Fruit fly (Drosophila melanogaster) whole organism, embryonic: ENCODE results near the gene CG6785.

ENCODE experiments used
- Abd-B ChIP-seq: fragments of 200-800 bp; sonication (Bioruptor generic); optimal IDR thresholded peaks from 2 replicates; lab custom pipeline; 2018; ENCODE audit warnings: missing biosample characterization, mild to moderate bottlenecking, missing genetic modification characterization, moderate library complexity
- Bgb ChIP-seq: fragments of 200-800 bp; sonication (Bioruptor generic); IDR thresholded peaks from 2 replicates; pipeline ENCODE4 v1.3.6; 2022; ENCODE audit warnings: missing biosample characterization, missing genetic modification characterization; ENCODE audit not compliant: partially characterized antibody
- CG10543 ChIP-seq: fragments of 200-800 bp; sonication (Bioruptor generic); optimal IDR thresholded peaks from 3 replicates; lab custom pipeline; 2017; ENCODE audit warnings: missing biosample characterization, mild to moderate bottlenecking, missing genetic modification characterization, moderate library complexity
- CG11560 ChIP-seq: fragments of 200-800 bp; sonication (Bioruptor generic); IDR thresholded peaks from 3 replicates; pipeline ENCODE4 v1.3.6; 2022; ENCODE audit warnings: missing biosample characterization, missing genetic modification characterization
- CG12942 ChIP-seq: fragments of 200-800 bp; sonication (Bioruptor generic); optimal IDR thresholded peaks from 3 replicates; lab custom pipeline; 2016; ENCODE audit warnings: missing biosample characterization, missing genetic modification characterization
- CG14710 ChIP-seq: fragments of 200-800 bp; sonication (Bioruptor generic); optimal IDR thresholded peaks from 3 replicates; lab custom pipeline; 2019; ENCODE audit warnings: missing biosample characterization, mild to moderate bottlenecking, missing genetic modification characterization, moderate library complexity
- CG1529 ChIP-seq: fragments of 200-800 bp; sonication (Bioruptor generic); optimal IDR thresholded peaks from 3 replicates; lab custom pipeline; 2018; ENCODE audit warnings: missing biosample characterization, missing genetic modification characterization
- CG1647 ChIP-seq: fragments of 200-800 bp; sonication (Bioruptor generic); optimal IDR thresholded peaks from 3 replicates; lab custom pipeline; 2016; ENCODE audit warnings: missing biosample characterization, missing genetic modification characterization
- CG16815 ChIP-seq: fragments of 200-800 bp; sonication (Bioruptor generic); optimal IDR thresholded peaks from 3 replicates; lab custom pipeline; 2017; ENCODE audit warnings: missing biosample characterization, mild to moderate bottlenecking, missing genetic modification characterization
- CG17385 ChIP-seq: fragments of 200-800 bp; sonication (Bioruptor generic); optimal IDR thresholded peaks from 3 replicates; lab custom pipeline; 2018; ENCODE audit warnings: missing biosample characterization, mild to moderate bottlenecking, missing genetic modification characterization
- CG18262 ChIP-seq: fragments of 200-800 bp; optimal IDR thresholded peaks from 3 replicates; lab custom pipeline; 2019; ENCODE audit warnings: missing biosample characterization, mild to moderate bottlenecking, missing genetic modification characterization, moderate library complexity
- CG2129 ChIP-seq: fragments of 200-800 bp; sonication (Bioruptor generic); IDR thresholded peaks from 2 replicates; pipeline ENCODE4 v1.3.6; 2022; ENCODE audit warnings: missing biosample characterization, missing genetic modification characterization; ENCODE audit not compliant: partially characterized antibody
- CG30431 ChIP-seq: fragments of 200-800 bp; sonication (Bioruptor generic); optimal IDR thresholded peaks from 2 replicates; lab custom pipeline; 2017; ENCODE audit warnings: missing biosample characterization, missing genetic modification characterization
- CG3847 ChIP-seq: fragments of 200-800 bp; sonication (Bioruptor generic); IDR thresholded peaks from 2 replicates; pipeline ENCODE4 v1.3.6; 2022; ENCODE audit warnings: missing biosample characterization, missing genetic modification characterization
- CG4730 ChIP-seq: fragments of 200-800 bp; sonication (Bioruptor generic); IDR thresholded peaks from 2 replicates; pipeline ENCODE4 v1.3.6; 2022; ENCODE audit warnings: missing biosample characterization, missing genetic modification characterization
- CG5245 ChIP-seq: fragments of 200-800 bp; sonication (Bioruptor generic); optimal IDR thresholded peaks from 3 replicates; lab custom pipeline; 2016; ENCODE audit warnings: missing biosample characterization, missing genetic modification characterization
- CG6854 ChIP-seq: fragments of 200-800 bp; sonication (Bioruptor generic); optimal IDR thresholded peaks from 3 replicates; lab custom pipeline; 2017; ENCODE audit warnings: missing biosample characterization, mild to moderate bottlenecking, missing genetic modification characterization
- CG7556 ChIP-seq: fragments of 200-800 bp; sonication (Bioruptor generic); optimal IDR thresholded peaks from 2 replicates; lab custom pipeline; 2017; ENCODE audit warnings: missing biosample characterization, mild to moderate bottlenecking, missing genetic modification characterization
- CG7786 ChIP-seq: fragments of 200-800 bp; sonication (Bioruptor generic); optimal IDR thresholded peaks from 2 replicates; lab custom pipeline; 2016; ENCODE audit warnings: missing biosample characterization, missing genetic modification characterization
- CG9437 ChIP-seq: fragments of 200-800 bp; sonication (Bioruptor generic); optimal IDR thresholded peaks from 2 replicates; lab custom pipeline; 2018; ENCODE audit warnings: missing biosample characterization, mild to moderate bottlenecking, missing genetic modification characterization
- CG9876 ChIP-seq: fragments of 200-800 bp; sonication (Bioruptor generic); optimal IDR thresholded peaks from 2 replicates; lab custom pipeline; 2016; ENCODE audit warnings: missing biosample characterization, missing genetic modification characterization
- CG9932 ChIP-seq: fragments of 200-800 bp; sonication (Bioruptor generic); IDR thresholded peaks from 2 replicates; pipeline ENCODE4 v1.3.6; 2022; ENCODE audit warnings: missing biosample characterization, missing genetic modification characterization
- Chrac-16 ChIP-seq: fragments of 200-800 bp; sonication (Bioruptor generic); optimal IDR thresholded peaks from 3 replicates; lab custom pipeline; 2016; ENCODE audit warnings: missing biosample characterization, missing genetic modification characterization
- Dek ChIP-seq: fragments of 200-800 bp; sonication (Bioruptor generic); optimal IDR thresholded peaks from 3 replicates; lab custom pipeline; 2019; ENCODE audit warnings: missing biosample characterization, mild to moderate bottlenecking, missing genetic modification characterization, moderate library complexity
- Dref ChIP-seq: fragments of 200-800 bp; sonication (Bioruptor generic); IDR thresholded peaks from 2 replicates; pipeline ENCODE4 v1.3.6; 2022; ENCODE audit warnings: missing biosample characterization, missing genetic modification characterization
- Drgx ChIP-seq: fragments of 200-800 bp; sonication (Bioruptor generic); IDR thresholded peaks from 2 replicates; pipeline ENCODE4 v1.3.6; 2022; ENCODE audit warnings: missing biosample characterization, missing genetic modification characterization
- Eip74EF ChIP-seq, 2 experiments: fragments of 200-800 bp in 1 of 2; fragments of >200 bp in 1 of 2; sonication (Bioruptor generic) in 1 of 2; optimal IDR thresholded peaks; 2 replicates each; lab custom pipeline; 2017 to 2019; ENCODE audit warnings: missing biosample characterization in 2 of 2, missing genetic modification characterization in 2 of 2, mild to moderate bottlenecking in 1 of 2, moderate library complexity in 1 of 2
- Hr3 ChIP-seq: fragments of 200-800 bp; sonication (Bioruptor generic); optimal IDR thresholded peaks from 3 replicates; lab custom pipeline; 2016; ENCODE audit warnings: missing biosample characterization, missing genetic modification characterization
- Max ChIP-seq: fragments of 200-800 bp; sonication (Bioruptor generic); optimal IDR thresholded peaks from 2 replicates; lab custom pipeline; 2016; ENCODE audit warnings: missing biosample characterization, mild to moderate bottlenecking, missing genetic modification characterization
- Myb ChIP-seq: fragments of 200-800 bp; sonication (Bioruptor generic); optimal IDR thresholded peaks from 2 replicates; lab custom pipeline; 2016; ENCODE audit warnings: missing biosample characterization, missing genetic modification characterization
- Nf-YA ChIP-seq: fragments of 200-800 bp; sonication (Bioruptor generic); IDR thresholded peaks from 2 replicates; pipeline ENCODE4 v1.3.6; 2022; ENCODE audit warnings: missing biosample characterization, missing genetic modification characterization
- Pdp1 ChIP-seq, 2 experiments: fragments of 200-800 bp; sonication (Bioruptor generic); optimal IDR thresholded peaks; 3 replicates each; lab custom pipeline; 2016; ENCODE audit warnings: missing biosample characterization in 2 of 2, missing genetic modification characterization in 2 of 2, mild to moderate bottlenecking in 1 of 2, moderate library complexity in 1 of 2
- Ptx1 ChIP-seq: fragments of 200-800 bp; sonication (Bioruptor generic); IDR thresholded peaks from 2 replicates; pipeline ENCODE4 v1.3.6; 2022; ENCODE audit warnings: missing biosample characterization, missing genetic modification characterization
- btn ChIP-seq: fragments of 200-800 bp; sonication (Bioruptor generic); optimal IDR thresholded peaks from 2 replicates; lab custom pipeline; 2016; ENCODE audit warnings: missing biosample characterization, missing genetic modification characterization
- danr ChIP-seq: fragments of 200-800 bp; sonication (Bioruptor generic); IDR thresholded peaks from 2 replicates; pipeline ENCODE4 v1.3.6; 2022; ENCODE audit warnings: missing biosample characterization, missing genetic modification characterization
- esg ChIP-seq: fragments of 200-800 bp; sonication (Bioruptor generic); conservative IDR thresholded peaks from 2 replicates; pipeline ENCODE4 v1.3.6; 2022; ENCODE audit warnings: missing biosample characterization, missing genetic modification characterization
- gcm2 ChIP-seq: fragments of 200-800 bp; sonication (Bioruptor generic); optimal IDR thresholded peaks from 2 replicates; lab custom pipeline; 2016; ENCODE audit warnings: missing biosample characterization, missing genetic modification characterization
- gsb ChIP-seq: fragments of 200-800 bp; sonication (Bioruptor generic); IDR thresholded peaks from 2 replicates; pipeline ENCODE4 v1.3.6; 2022; ENCODE audit warnings: missing biosample characterization, missing genetic modification characterization
- her ChIP-seq: fragments of 200-800 bp; sonication (Bioruptor generic); optimal IDR thresholded peaks from 2 replicates; lab custom pipeline; 2016; ENCODE audit warnings: missing biosample characterization, missing genetic modification characterization
- ind ChIP-seq: fragments of 200-800 bp; sonication (Bioruptor generic); optimal IDR thresholded peaks from 3 replicates; lab custom pipeline; 2016; ENCODE audit warnings: missing biosample characterization, missing genetic modification characterization
- lov ChIP-seq, 2 experiments: fragments of 200-800 bp in 1 of 2; fragments of >200 bp in 1 of 2; sonication (Bioruptor generic) in 1 of 2; IDR thresholded peaks in 1 of 2; optimal IDR thresholded peaks in 1 of 2; 2 replicates in 1 of 2; 3 replicates in 1 of 2; pipeline versions ENCODE4 v1.3.6 to Lab custom; 2017 to 2022; ENCODE audit warnings: missing biosample characterization in 1 of 2, missing genetic modification characterization in 1 of 2
- nom ChIP-seq: fragments of 200-800 bp; sonication (Bioruptor generic); optimal IDR thresholded peaks from 2 replicates; lab custom pipeline; 2017; ENCODE audit warnings: missing biosample characterization, missing genetic modification characterization, mild to moderate bottlenecking, moderate library complexity, missing genetic modification reagents
- pros ChIP-seq: fragments of 200-800 bp; sonication (Bioruptor generic); optimal IDR thresholded peaks from 3 replicates; lab custom pipeline; 2019; ENCODE audit warnings: missing biosample characterization, mild to moderate bottlenecking, missing genetic modification characterization, moderate library complexity
- pzg ChIP-seq: fragments of 200-800 bp; sonication (Bioruptor generic); optimal IDR thresholded peaks from 3 replicates; lab custom pipeline; 2018; ENCODE audit warnings: missing biosample characterization, mild to moderate bottlenecking, missing genetic modification characterization, moderate library complexity
- run ChIP-seq: fragments of 200-800 bp; sonication (Bioruptor generic); optimal IDR thresholded peaks from 3 replicates; lab custom pipeline; 2018; ENCODE audit warnings: missing biosample characterization, mild to moderate bottlenecking, missing genetic modification characterization
- sc ChIP-seq, 3 experiments: fragments of >200 bp in 2 of 3; fragments of 200-800 bp in 1 of 3; sonication (Bioruptor generic) in 1 of 3; optimal IDR thresholded peaks; 2 replicates in 2 of 3; 3 replicates in 1 of 3; lab custom pipeline; 2017; ENCODE audit warnings: mild to moderate bottlenecking in 1 of 3, missing biosample characterization in 1 of 3, missing genetic modification characterization in 1 of 3, missing genetic modification reagents in 1 of 3
- stwl ChIP-seq: fragments of 200-800 bp; sonication (Bioruptor generic); optimal IDR thresholded peaks from 3 replicates; lab custom pipeline; 2018; ENCODE audit warnings: missing biosample characterization, mild to moderate bottlenecking, missing genetic modification characterization, moderate library complexity
- usp ChIP-seq: fragments of >200 bp; optimal IDR thresholded peaks from 2 replicates; lab custom pipeline; 2017; ENCODE audit warnings: missing biosample characterization, missing genetic modification characterization
- vfl ChIP-seq: fragments of 200-800 bp; sonication (Bioruptor generic); optimal IDR thresholded peaks from 2 replicates; lab custom pipeline; 2016; ENCODE audit warnings: missing biosample characterization, missing genetic modification characterization

CG6785 gene

DNA sequence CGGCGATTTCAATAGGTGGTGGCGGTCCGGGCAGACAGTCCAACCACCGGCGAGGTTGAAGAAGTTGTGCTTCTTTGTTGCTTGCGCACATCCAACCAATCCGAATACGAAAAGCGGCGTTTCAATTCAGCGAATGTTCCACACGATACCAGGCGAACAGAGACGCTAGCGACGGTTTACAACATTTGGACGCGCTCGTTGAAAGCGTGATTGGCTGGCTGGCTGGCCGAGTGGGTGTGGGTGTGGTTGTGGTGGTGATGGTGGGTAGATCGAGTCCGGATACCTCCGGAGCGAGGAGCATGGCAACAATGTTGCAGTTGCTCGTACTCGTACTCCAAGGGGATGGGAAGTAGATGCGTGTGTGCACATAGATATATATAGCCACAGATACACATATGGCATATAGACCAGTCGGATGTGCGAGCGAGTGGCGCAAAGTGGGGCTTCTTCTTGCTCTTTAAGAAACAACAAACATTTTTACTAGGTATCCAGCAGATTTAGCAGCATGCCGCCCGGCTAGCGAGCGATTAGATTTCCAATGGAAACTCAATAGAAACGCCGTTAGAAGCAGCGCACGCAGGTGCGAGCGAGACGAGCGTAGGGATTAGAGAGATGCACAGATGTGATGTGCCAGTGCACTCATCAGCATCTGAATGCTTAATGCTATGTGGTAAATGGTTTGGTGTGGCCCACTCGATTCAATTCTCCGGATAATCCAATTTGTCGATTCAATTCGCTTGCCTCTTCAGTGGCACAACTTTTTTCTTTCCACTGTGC, 34.7 kb downstream of the CG6785 start (continued):
- TF ChIP-seq CG16815 (no peak), Pdp1 (GFP tag; optimal IDR thresholded peaks at IDR 0.05; lab: Kevin White, UChicago) (no peak), danr (GFP tag; lab: Robert Waterston, UW) (no peak), ind (GFP tag; lab: Kevin White, UChicago) (no peak), CG4730 (GFP tag; lab: Robert Waterston, UW) (no peak), lov (optimal IDR thresholded peaks at IDR 0.05; lab: Kevin White, UChicago) (no peak), lov (GFP tag; IDR thresholded peaks at IDR 0.05; lab: Robert Waterston, UW) (no peak), nom (GFP tag; lab: Kevin White, UChicago) (peak; percentile 65), gcm2 (no peak), CG3847 (GFP tag; lab: Robert Waterston, UW) (no peak), Myb (GFP tag; lab: Kevin White, UChicago) (no peak), CG2129 (GFP tag; lab: Robert Waterston, UW) (no peak), CG14710 (tag; lab: Kevin White, UChicago) (no peak), CG1647 (GFP tag; lab: Kevin White, UChicago) (no peak), CG10543 (GFP tag; lab: Kevin White, UChicago) (peak; percentile 96), CG7556 (no peak), vfl (GFP tag; lab: Kevin White, UChicago) (no peak), CG9876 (no peak), Eip74EF (GFP tag; optimal IDR thresholded peaks at IDR 0.05; lab: Kevin White, UChicago) (peak in 1 of 2 experiments; percentile 45), pzg (peak; percentile 5), sc (optimal IDR thresholded peaks at IDR 0.05; lab: Kevin White, UChicago) (no peak), sc (GFP tag; optimal IDR thresholded peaks at IDR 0.05; lab: Kevin White, UChicago) (peak; percentile 33), CG7786 (GFP tag; lab: Kevin White, UChicago) (no peak), CG17385 (peak; percentile 96), CG5245 (no peak), her (no peak), pros (peak; percentile 99), Hr3 (GFP tag; lab: Kevin White, UChicago) (no peak), usp (GFP tag; lab: Kevin White, UChicago) (no peak), Drgx (GFP tag; lab: Robert Waterston, UW) (no peak), CG9437 (no peak), btn (GFP tag; lab: Kevin White, UChicago) (no peak), Max (GFP tag; lab: Kevin White, UChicago) (no peak), CG9932 (GFP tag; lab: Robert Waterston, UW) (no peak), gsb (GFP tag; lab: Robert Waterston, UW) (no peak), CG18262 (tag; lab: Kevin White, UChicago) (no peak), run (peak; percentile 62), Ptx1 (GFP tag; lab: Robert Waterston, UW) (no peak), Abd-B (GFP tag; lab: Kevin White, UChicago) (no peak), Dek (tag; lab: Kevin White, UChicago) (no peak), Chrac-16 (GFP tag; lab: Kevin White, UChicago) (no peak), CG30431 (no peak), CG11560 (tag; lab: Robert Waterston, UW) (no peak), stwl (tag; lab: Kevin White, UChicago) (peak; percentile 7), CG1529 (peak; percentile 23), CG12942 (GFP tag; lab: Kevin White, UChicago) (no peak), Bgb (GFP tag; lab: Robert Waterston, UW) (no peak), esg (GFP tag; lab: Robert Waterston, UW) (no peak), Nf-YA (GFP tag; lab: Robert Waterston, UW) (no peak), CG6854 (no peak), Dref (no peak)
